ENCODE assay signal across 6 fruit fly cellular contexts in the genomic region with DNA sequence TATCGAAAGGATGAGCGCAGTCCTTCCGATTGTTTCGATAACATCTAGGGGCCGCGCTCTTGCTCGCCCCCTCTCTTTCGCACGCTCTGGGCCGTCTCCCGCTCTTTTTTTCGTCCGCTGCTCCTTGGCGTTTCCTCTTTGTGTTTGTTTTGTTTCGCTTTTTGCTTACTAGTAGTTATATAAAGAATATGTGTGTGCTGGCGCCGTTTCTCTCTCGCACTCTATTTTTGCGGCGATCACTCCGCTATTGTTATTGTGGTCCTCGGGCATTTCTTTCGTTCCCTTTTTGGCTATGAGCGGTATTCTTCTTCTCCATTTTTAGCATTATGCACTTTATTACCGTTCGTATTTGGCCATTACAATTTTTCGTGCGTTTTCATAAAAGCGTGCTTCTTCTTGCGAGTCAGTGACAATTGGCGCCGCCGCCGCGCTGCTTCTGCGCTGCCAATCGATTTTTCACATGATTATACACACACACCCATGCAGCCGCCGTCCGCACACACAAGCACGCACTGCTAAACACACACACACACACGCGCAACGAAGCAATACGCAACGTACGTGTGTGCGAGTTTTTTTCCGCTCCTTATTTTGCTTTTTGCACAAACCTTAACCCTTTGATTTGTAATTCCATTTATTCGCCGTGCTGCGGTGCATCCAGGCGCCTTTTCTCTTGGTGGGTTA.
TF ChIP-seq lines count a peak whose summit lies in the region.

No protein-coding gene starts in this region.

- no peak for TF ChIP-seq CTCF in whole organism, embryonic (GFP tag; optimal IDR thresholded peaks at IDR 0.05; lab: Kevin White, UChicago)

TF ChIP-seq in whole organism, 6 proteins besides CTCF, POLR2A, EP300 and RAD21:
- TF ChIP-seq usp (GFP tag; optimal IDR thresholded peaks at IDR 0.05; lab: Kevin White, UChicago) (no peak), CG8478 (optimal IDR thresholded peaks at IDR 0.05; lab: Kevin White, UChicago) (peak; percentile 41), psq (optimal IDR thresholded peaks at IDR 0.05; lab: Kevin White, UChicago) (no peak), EcR (GFP tag; optimal IDR thresholded peaks at IDR 0.05; lab: Kevin White, UChicago) (no peak), pan (optimal IDR thresholded peaks at IDR 0.05; lab: Kevin White, UChicago) (no peak), Dll (optimal IDR thresholded peaks at IDR 0.05; lab: Kevin White, UChicago) (peak; percentile 75)

TF ChIP-seq in whole organism, adult, 20 proteins besides CTCF, POLR2A, EP300 and RAD21:
- no peak for TF ChIP-seq ovo (GFP tag; optimal IDR thresholded peaks at IDR 0.05; lab: Kevin White, UChicago)
- TF ChIP-seq pad (GFP tag; optimal IDR thresholded peaks at IDR 0.05; lab: Kevin White, UChicago), result no peak
- TF ChIP-seq tj (GFP tag; optimal IDR thresholded peaks at IDR 0.05; lab: Kevin White, UChicago), result peak; percentile 58
- no peak for TF ChIP-seq CG12768 (GFP tag; optimal IDR thresholded peaks at IDR 0.05; lab: Kevin White, UChicago)
- TF ChIP-seq kay (GFP tag; lab: Kevin White, UChicago; ENCODE audit: borderline replicate concordance), result no peak
- TF ChIP-seq bab1 (GFP tag; optimal IDR thresholded peaks at IDR 0.05; lab: Kevin White, UChicago), result peak; percentile 32
- TF ChIP-seq Clk (GFP tag; optimal IDR thresholded peaks at IDR 0.05; lab: Kevin White, UChicago), result no peak
- TF ChIP-seq cic (GFP tag; optimal IDR thresholded peaks at IDR 0.05; lab: Kevin White, UChicago), result peak; percentile 81
- no peak for TF ChIP-seq CG1620 (GFP tag; optimal IDR thresholded peaks at IDR 0.05; lab: Kevin White, UChicago)
- TF ChIP-seq Mnt (GFP tag; optimal IDR thresholded peaks at IDR 0.05; lab: Kevin White, UChicago), result peak; percentile 41

TF ChIP-seq in whole organism, embryonic, 481 proteins besides CTCF, POLR2A, EP300 and RAD21 (continues in another document):
- TF ChIP-seq onecut (GFP tag; IDR thresholded peaks at IDR 0.05; lab: Robert Waterston, UW) (peak; percentile 100), scrt (GFP tag; optimal IDR thresholded peaks at IDR 0.05; lab: Kevin White, UChicago) (no peak), CG6683 (GFP tag; optimal IDR thresholded peaks at IDR 0.05; lab: Kevin White, UChicago) (no peak), CHES-1-like (GFP tag; optimal IDR thresholded peaks at IDR 0.05; lab: Kevin White, UChicago) (no peak), pita (GFP tag; optimal IDR thresholded peaks at IDR 0.05; lab: Kevin White, UChicago) (no peak), dm (GFP tag; optimal IDR thresholded peaks at IDR 0.05; lab: Kevin White, UChicago) (peak; percentile 26), vnd (GFP tag; IDR thresholded peaks at IDR 0.05; lab: Robert Waterston, UW; ENCODE audit: partially characterized antibody) (no peak), CG7357 (GFP tag; IDR thresholded peaks at IDR 0.05; lab: Robert Waterston, UW) (no peak), CG11560 (tag; IDR thresholded peaks at IDR 0.05; lab: Robert Waterston, UW) (no peak), CG10543 (GFP tag; optimal IDR thresholded peaks at IDR 0.05; lab: Kevin White, UChicago) (peak; percentile 58), CG14710 (tag; optimal IDR thresholded peaks at IDR 0.05; lab: Kevin White, UChicago) (no peak), wdn (GFP tag; IDR thresholded peaks at IDR 0.05; lab: Robert Waterston, UW) (no peak), h (optimal IDR thresholded peaks at IDR 0.05; lab: Kevin White, UChicago) (no peak), CG8359 (GFP tag; optimal IDR thresholded peaks at IDR 0.05; lab: Kevin White, UChicago; ENCODE audit: borderline replicate concordance) (no peak), Fer2 (tag; optimal IDR thresholded peaks at IDR 0.05; lab: Kevin White, UChicago) (no peak), Nf-YC (tag; optimal IDR thresholded peaks at IDR 0.05; lab: Kevin White, UChicago) (no peak), sr (GFP tag; IDR thresholded peaks at IDR 0.05; lab: Robert Waterston, UW) (no peak)

TF ChIP-seq in whole organism, prepupa, 60 proteins besides CTCF, POLR2A, EP300 and RAD21:
- TF ChIP-seq CG6854 (GFP tag; optimal IDR thresholded peaks at IDR 0.05; lab: Kevin White, UChicago) (no peak), Sox14 (GFP tag; optimal IDR thresholded peaks at IDR 0.05; lab: Kevin White, UChicago) (peak; percentile 3), achi (GFP tag; optimal IDR thresholded peaks at IDR 0.05; lab: Kevin White, UChicago) (no peak), Blimp-1 (GFP tag; optimal IDR thresholded peaks at IDR 0.05; lab: Kevin White, UChicago) (no peak), CG1621 (tag; optimal IDR thresholded peaks at IDR 0.05; lab: Kevin White, UChicago) (peak; percentile 43), Hr4 (GFP tag; optimal IDR thresholded peaks at IDR 0.05; lab: Kevin White, UChicago) (no peak), ss (GFP tag; optimal IDR thresholded peaks at IDR 0.05; lab: Kevin White, UChicago) (peak in 1 of 2 experiments; percentile 73), vri (GFP tag; optimal IDR thresholded peaks at IDR 0.05; lab: Kevin White, UChicago) (no peak), Ets21C (GFP tag; optimal IDR thresholded peaks at IDR 0.05; lab: Kevin White, UChicago) (no peak), Ets96B (tag; optimal IDR thresholded peaks at IDR 0.05; lab: Kevin White, UChicago) (peak; percentile 0), Eip78C (GFP tag; lab: Kevin White, UChicago) (peak; percentile 69), Gug (GFP tag; IDR thresholded peaks at IDR 0.05; lab: Robert Waterston, UW) (no peak), Eip93F (GFP tag; optimal IDR thresholded peaks at IDR 0.05; lab: Kevin White, UChicago) (no peak)
TF ChIP-seq in whole organism, prepupa: peak in this region for 5.

TF ChIP-seq in whole organism, pupa, 21 proteins besides CTCF, POLR2A, EP300 and RAD21:
- TF ChIP-seq gl (tag; optimal IDR thresholded peaks at IDR 0.05; lab: Kevin White, UChicago) (no peak), CG32121 (GFP tag; IDR thresholded peaks at IDR 0.05; lab: Robert Waterston, UW) (0 out of 2 replicates have a peak, but pooled peaks have one; percentile 18), CG13204 (GFP tag; optimal IDR thresholded peaks at IDR 0.05; lab: Kevin White, UChicago) (peak; percentile 73), fd96Ca (GFP tag; IDR thresholded peaks at IDR 0.05; lab: Robert Waterston, UW) (no peak), CG4496 (GFP tag; IDR thresholded peaks at IDR 0.05; lab: Robert Waterston, UW) (no peak), CG15710 (tag; optimal IDR thresholded peaks at IDR 0.05; lab: Kevin White, UChicago) (peak; percentile 10)

TF ChIP-seq in whole organism, wandering third instar larva, 38 proteins besides CTCF, POLR2A, EP300 and RAD21:
- TF ChIP-seq psq (GFP tag; optimal IDR thresholded peaks at IDR 0.05; lab: Kevin White, UChicago) (peak; percentile 79), foxo (GFP tag; optimal IDR thresholded peaks at IDR 0.05; lab: Kevin White, UChicago) (no peak), sage (GFP tag; optimal IDR thresholded peaks at IDR 0.05; lab: Kevin White, UChicago) (no peak), Dif (GFP tag; optimal IDR thresholded peaks at IDR 0.05; lab: Kevin White, UChicago; ENCODE audit: partially characterized antibody) (peak; percentile 26), Abd-B (GFP tag; optimal IDR thresholded peaks at IDR 0.05; lab: Kevin White, UChicago) (peak; percentile 41), lola (GFP tag; optimal IDR thresholded peaks at IDR 0.05; lab: Kevin White, UChicago) (no peak), Hr78 (GFP tag; optimal IDR thresholded peaks at IDR 0.05; lab: Kevin White, UChicago) (peak; percentile 8)
